Fruit fly (Drosophila melanogaster) whole organism, adult: ENCODE data around the gene CG9777.

Experiments used
- CG12768 ChIP-seq: fragments of 200-800 bp; sonication (Bioruptor generic); optimal IDR thresholded peaks from 2 replicates; lab custom pipeline; 2017; ENCODE audit warnings: missing biosample characterization, missing genetic modification characterization, mild to moderate bottlenecking, moderate library complexity, missing genetic modification reagents
- CG1620 ChIP-seq: fragments of 200-800 bp; sonication (Bioruptor generic); optimal IDR thresholded peaks from 2 replicates; lab custom pipeline; 2016; ENCODE audit warnings: missing biosample characterization, missing genetic modification characterization
- CG5204 ChIP-seq: fragments of 200-800 bp; sonication (Bioruptor generic); optimal IDR thresholded peaks from 2 replicates; lab custom pipeline; 2016; ENCODE audit warnings: missing biosample characterization, missing genetic modification characterization
- CG7045 ChIP-seq: fragments of 200-800 bp; sonication (Bioruptor generic); optimal IDR thresholded peaks from 2 replicates; lab custom pipeline; 2017; ENCODE audit warnings: missing biosample characterization, mild to moderate bottlenecking, missing genetic modification characterization
- Clk ChIP-seq: fragments of 200-800 bp; sonication (Bioruptor generic); optimal IDR thresholded peaks from 2 replicates; lab custom pipeline; 2017; ENCODE audit warnings: missing biosample characterization, missing genetic modification characterization
- Hr96 ChIP-seq: fragments of 200-800 bp; sonication (Bioruptor generic); optimal IDR thresholded peaks from 2 replicates; lab custom pipeline; 2016; ENCODE audit warnings: missing biosample characterization, missing genetic modification characterization
- kay ChIP-seq: fragments of 200-800 bp; sonication (Bioruptor generic); peaks from one replicate; lab custom pipeline; 2016; ENCODE audit warnings: missing biosample characterization, missing genetic modification characterization, borderline replicate concordance
- ovo ChIP-seq: fragments of 200-800 bp; sonication (Bioruptor generic); optimal IDR thresholded peaks from 2 replicates; lab custom pipeline; 2016; ENCODE audit warnings: missing biosample characterization, missing genetic modification characterization
- pad ChIP-seq: fragments of 200-800 bp; sonication (Bioruptor generic); optimal IDR thresholded peaks from 3 replicates; lab custom pipeline; 2017; ENCODE audit warnings: missing biosample characterization, missing genetic modification characterization, mild to moderate bottlenecking, moderate library complexity, missing genetic modification reagents
- tj ChIP-seq: fragments of 200-800 bp; sonication (Bioruptor generic); optimal IDR thresholded peaks from 3 replicates; lab custom pipeline; 2017; ENCODE audit warnings: missing biosample characterization, mild to moderate bottlenecking, missing genetic modification characterization, moderate library complexity

dm6 chrX:16598978-16599664 lies 32.9 kb downstream of the CG9777 start, which contains the start of the genes CG9784 and Nup153:
- no peak for TF ChIP-seq ovo (GFP tag; lab: Kevin White, UChicago)
- TF ChIP-seq tj (GFP tag; lab: Kevin White, UChicago), result no peak
- TF ChIP-seq CG7045 (GFP tag; lab: Kevin White, UChicago), result no peak
- TF ChIP-seq kay (GFP tag; lab: Kevin White, UChicago), result no peak
- TF ChIP-seq Clk, result no peak
- no peak for TF ChIP-seq Hr96 (GFP tag; lab: Kevin White, UChicago)
- peak; percentile 20 for TF ChIP-seq CG1620 (GFP tag; lab: Kevin White, UChicago)
- TF ChIP-seq CG5204 (GFP tag; lab: Kevin White, UChicago), result no peak
- no peak for TF ChIP-seq CG12768 (GFP tag; lab: Kevin White, UChicago)
- TF ChIP-seq pad (GFP tag; lab: Kevin White, UChicago), result peak; percentile 20
